Worm (Caenorhabditis elegans) whole organism, L4 larva: ENCODE results near the gene skr-18.

Experiments used
- F10B5.3 ChIP-seq: sonication (generic microtip); optimal IDR thresholded peaks from 2 replicates; lab custom pipeline; 2016; ENCODE audit warnings: mild to moderate bottlenecking, missing genetic modification characterization, missing compliant biosample characterization
- F26F4.8 ChIP-seq: fragments of 200-800 bp; sonication (Bioruptor generic); conservative IDR thresholded peaks from 2 replicates; pipeline ENCODE4 v1.3.6; 2022; ENCODE audit warnings: missing genetic modification characterization, missing compliant biosample characterization
- R02D3.7 ChIP-seq: fragments of 150-350 bp; sonication (generic microtip); optimal IDR thresholded peaks from 3 replicates; lab custom pipeline; 2014; ENCODE audit warnings: missing biosample characterization, missing genetic modification characterization
- T20F7.1 ChIP-seq: fragments of 200-800 bp; sonication (Bioruptor generic); optimal IDR thresholded peaks from 2 replicates; lab custom pipeline; 2018; ENCODE audit warnings: mild to moderate bottlenecking, missing genetic modification characterization, missing compliant biosample characterization
- Y105C5A.15 ChIP-seq: fragments of 200-800 bp; sonication (Bioruptor generic); IDR thresholded peaks from 2 replicates; pipeline ENCODE4 v1.3.6; 2022; ENCODE audit warnings: missing genetic modification characterization, missing compliant biosample characterization
- Y48G9A.11 ChIP-seq: fragments of 200-800 bp; sonication (Bioruptor generic); IDR thresholded peaks from 2 replicates; pipeline ENCODE4 v1.3.6; 2022; ENCODE audit warnings: missing genetic modification reagents, missing genetic modification characterization, missing compliant biosample characterization
- ZK337.2 ChIP-seq: fragments of 200-800 bp; sonication (Bioruptor generic); IDR thresholded peaks from 2 replicates; pipeline ENCODE4 v1.3.6; 2022; ENCODE audit warnings: missing genetic modification reagents, missing genetic modification characterization, missing compliant biosample characterization
- aha-1 ChIP-seq: fragments of 150-350 bp; peaks from one replicate; lab custom pipeline; 2014; ENCODE audit warnings: missing biosample characterization, missing genetic modification characterization
- ama-1 ChIP-seq: fragments of 150-350 bp; optimal IDR thresholded peaks from 2 replicates; lab custom pipeline; 2014; ENCODE audit warnings: inconsistent platforms, mixed read lengths
- attf-4 ChIP-seq: sonication (generic microtip); optimal IDR thresholded peaks from 3 replicates; lab custom pipeline; 2017; ENCODE audit warnings: missing biosample characterization, missing genetic modification characterization
- ceh-28 ChIP-seq: fragments of 150-350 bp; optimal IDR thresholded peaks from 2 replicates; lab custom pipeline; 2014; ENCODE audit warnings: missing biosample characterization, missing genetic modification reagents, missing genetic modification characterization
- ceh-44 ChIP-seq: fragments of 200-800 bp; sonication (Bioruptor generic); IDR thresholded peaks from 2 replicates; pipeline ENCODE4 v1.3.6; 2022; ENCODE audit warnings: missing genetic modification reagents, missing genetic modification characterization, missing compliant biosample characterization
- ctbp-1 ChIP-seq: fragments of 200-800 bp; sonication (Bioruptor generic); IDR thresholded peaks from 2 replicates; pipeline ENCODE4 v1.3.6; 2022; ENCODE audit warnings: missing genetic modification reagents, missing genetic modification characterization, missing compliant biosample characterization
- daf-8 ChIP-seq: fragments of 200-800 bp; sonication (Bioruptor generic); IDR thresholded peaks from 2 replicates; pipeline ENCODE4 v1.3.6; 2022; ENCODE audit warnings: missing genetic modification characterization, missing compliant biosample characterization
- dmd-6 ChIP-seq: fragments of 200-800 bp; sonication (Bioruptor generic); IDR thresholded peaks from 2 replicates; pipeline ENCODE4 v1.3.6; 2022; ENCODE audit warnings: missing genetic modification reagents, missing genetic modification characterization, missing compliant biosample characterization
- dmd-8 ChIP-seq: fragments of 200-800 bp; sonication (Bioruptor generic); IDR thresholded peaks from 2 replicates; pipeline ENCODE4 v1.3.6; 2022; ENCODE audit warnings: missing genetic modification characterization, missing compliant biosample characterization
- dmd-9 ChIP-seq: fragments of 200-800 bp; sonication (Bioruptor generic); IDR thresholded peaks from 2 replicates; pipeline ENCODE4 v1.3.6; 2022; ENCODE audit warnings: missing genetic modification reagents, missing genetic modification characterization, missing compliant biosample characterization
- duxl-1 ChIP-seq: sonication (generic microtip); optimal IDR thresholded peaks from 2 replicates; lab custom pipeline; 2016; ENCODE audit warnings: mild to moderate bottlenecking, missing genetic modification characterization, moderate library complexity, missing compliant biosample characterization; ENCODE audit not compliant: poor library complexity
- hlh-30 ChIP-seq: sonication (generic microtip); optimal IDR thresholded peaks from 2 replicates; lab custom pipeline; 2017; ENCODE audit warnings: antibody characterized with exemption, mild to moderate bottlenecking, missing genetic modification characterization, missing compliant biosample characterization; ENCODE audit not compliant: insufficient read depth
- hmg-1.1 ChIP-seq: fragments of 200-800 bp; sonication (Bioruptor generic); IDR thresholded peaks from 2 replicates; pipeline ENCODE4 v1.3.6; 2022; ENCODE audit warnings: missing genetic modification reagents, missing genetic modification characterization, missing compliant biosample characterization
- jun-1 ChIP-seq: fragments of 150-350 bp; optimal IDR thresholded peaks from 2 replicates; lab custom pipeline; 2014; ENCODE audit warnings: missing biosample characterization, missing genetic modification reagents, missing genetic modification characterization
- lin-29 ChIP-seq: fragments of 200-800 bp; sonication (Bioruptor generic); IDR thresholded peaks from 2 replicates; pipeline ENCODE4 v1.3.6; 2022; ENCODE audit warnings: missing genetic modification reagents, missing genetic modification characterization, missing compliant biosample characterization
- lin-38 ChIP-seq: fragments of 200-800 bp; sonication (Bioruptor generic); IDR thresholded peaks from 2 replicates; pipeline ENCODE4 v1.3.6; 2022; ENCODE audit warnings: missing genetic modification reagents, missing genetic modification characterization, missing compliant biosample characterization
- lsy-2 ChIP-seq, 2 experiments: fragments of 150-350 bp in 1 of 2; sonication (generic microtip) in 1 of 2; optimal IDR thresholded peaks; 2 replicates each; lab custom pipeline; 2014 to 2017; ENCODE audit warnings: missing biosample characterization in 2 of 2, missing genetic modification characterization in 2 of 2
- mep-1 ChIP-seq: fragments of 150-350 bp; sonication (generic microtip); optimal IDR thresholded peaks from 3 replicates; lab custom pipeline; 2014; ENCODE audit warnings: missing biosample characterization, missing genetic modification characterization
- mes-2 ChIP-seq: sonication (generic microtip); optimal IDR thresholded peaks from 2 replicates; lab custom pipeline; 2016; ENCODE audit warnings: missing genotype, mild to moderate bottlenecking, missing genetic modification characterization, missing compliant biosample characterization; ENCODE audit not compliant: poor library complexity, severe bottlenecking
- mxl-2 ChIP-seq: fragments of 200-800 bp; sonication (Bioruptor generic); conservative IDR thresholded peaks from 2 replicates; pipeline ENCODE4 v1.3.6; 2022; ENCODE audit warnings: missing genetic modification reagents, missing genetic modification characterization, missing compliant biosample characterization
- nhr-11 ChIP-seq: fragments of 150-350 bp; optimal IDR thresholded peaks from 2 replicates; lab custom pipeline; 2014; ENCODE audit warnings: missing biosample characterization, missing genetic modification characterization
- nhr-28 ChIP-seq: fragments of 150-350 bp; optimal IDR thresholded peaks from 2 replicates; lab custom pipeline; 2014; ENCODE audit warnings: missing biosample characterization, missing genetic modification characterization
- nhr-41 ChIP-seq: fragments of 200-800 bp; sonication (Bioruptor generic); IDR thresholded peaks from 2 replicates; pipeline ENCODE4 v1.3.6; 2022; ENCODE audit warnings: missing genetic modification reagents, missing genetic modification characterization, missing compliant biosample characterization
- nhr-77 ChIP-seq: fragments of 150-350 bp; optimal IDR thresholded peaks from 2 replicates; lab custom pipeline; 2014; ENCODE audit warnings: missing biosample characterization, missing genetic modification characterization
- rbr-2 ChIP-seq: sonication (generic microtip); optimal IDR thresholded peaks from 2 replicates; lab custom pipeline; 2016; ENCODE audit warnings: missing genotype, missing genetic modification characterization, missing compliant biosample characterization
- sdz-12 ChIP-seq: fragments of 200-800 bp; sonication (Bioruptor generic); optimal IDR thresholded peaks from 2 replicates; lab custom pipeline; 2018; ENCODE audit warnings: mild to moderate bottlenecking, missing genetic modification characterization, missing compliant biosample characterization
- snpc-1.2 ChIP-seq: fragments of 200-800 bp; sonication (Bioruptor generic); IDR thresholded peaks from 2 replicates; pipeline ENCODE4 v1.3.6; 2022; ENCODE audit warnings: missing genetic modification reagents, missing genetic modification characterization, missing compliant biosample characterization
- spr-3 ChIP-seq: fragments of 200-800 bp; sonication (Bioruptor generic); optimal IDR thresholded peaks from 2 replicates; lab custom pipeline; 2018; ENCODE audit warnings: mild to moderate bottlenecking, missing genetic modification characterization, missing compliant biosample characterization
- unc-62 ChIP-seq, 3 experiments: fragments of 150-350 bp in 1 of 3; sonication (generic microtip); optimal IDR thresholded peaks in 2 of 3; peaks in 1 of 3; 1 replicate in 1 of 3; 2 replicates in 2 of 3; lab custom pipeline; 2014 to 2017; ENCODE audit warnings: missing biosample characterization in 3 of 3, missing genetic modification characterization in 3 of 3, missing genetic modification reagents in 3 of 3, missing genotype in 1 of 3

skr-18 gene

ce11 chrIV:807027-807516 lies 11.8 kb upstream of the skr-18 start, which contains the start of gene Y55F3BL.6:
Y55F3BL.6 (minus strand) TSS chrIV:807077.
- TF ChIP-seq nhr-11 (tag; lab: Kevin White, UChicago): no peak
- peak; percentile 17; the same call in 1 of the 2 replicates for TF ChIP-seq lin-38 (GFP tag; lab: Robert Waterston, UW)
- peak; percentile 96 for TF ChIP-seq Y48G9A.11 (GFP tag; lab: Robert Waterston, UW)
- TF ChIP-seq spr-3 (GFP tag; lab: Kevin White, UChicago): no peak
- TF ChIP-seq lin-29 (GFP tag; lab: Robert Waterston, UW): no peak
- no peak for TF ChIP-seq aha-1 (tag; lab: Kevin White, UChicago)
- TF ChIP-seq duxl-1 (tag; lab: Kevin White, UChicago): no peak
- no peak for TF ChIP-seq hmg-1.1 (GFP tag; lab: Robert Waterston, UW)
- TF ChIP-seq T20F7.1 (GFP tag; lab: Kevin White, UChicago): peak; percentile 21
- no peak for TF ChIP-seq lsy-2 (tag; optimal IDR thresholded peaks at IDR 0.05; lab: Kevin White, UChicago)
- no peak for TF ChIP-seq nhr-28 (tag; lab: Kevin White, UChicago)
- no peak for TF ChIP-seq R02D3.7 (tag; lab: Kevin White, UChicago)
- TF ChIP-seq F10B5.3 (tag; lab: Kevin White, UChicago): no peak
- no peak for TF ChIP-seq F26F4.8 (GFP tag; lab: Robert Waterston, UW)
- no peak for TF ChIP-seq ceh-44 (GFP tag; lab: Robert Waterston, UW)

- TF ChIP-seq R02D3.7 (tag; lab: Kevin White, UChicago) (no peak), ceh-28 (tag; lab: Kevin White, UChicago) (peak; percentile 89), unc-62 (GFP tag; optimal IDR thresholded peaks at IDR 0.05 in 1 of 2; lab: Kevin White, UChicago) (peak in 1 of 2 experiments; percentile 82), unc-62 (tag; optimal IDR thresholded peaks at IDR 0.05; lab: Kevin White, UChicago) (no peak)
Measured at ce11 chrIV:805693-806092, 10.5 kb upstream of the skr-18 start.

- peak in 1 of 2 experiments; percentile 36 for TF ChIP-seq unc-62 (GFP tag; optimal IDR thresholded peaks at IDR 0.05 in 1 of 2; lab: Kevin White, UChicago)
- TF ChIP-seq unc-62 (tag; optimal IDR thresholded peaks at IDR 0.05; lab: Kevin White, UChicago): no peak
- no peak for TF ChIP-seq daf-8
Measured at ce11 chrIV:804802-805201, 9.6 kb upstream of the skr-18 start, which contains the start of gene Y55F3BL.4. Y55F3BL.4 (plus strand) TSS chrIV:805102.

- no peak for TF ChIP-seq dmd-9 (GFP tag; lab: Robert Waterston, UW)
- no peak for TF ChIP-seq mep-1 (tag; lab: Kevin White, UChicago)
- no peak for TF ChIP-seq sdz-12 (GFP tag; lab: Kevin White, UChicago)
- no peak for TF ChIP-seq hlh-30 (tag; lab: Kevin White, UChicago)
- no peak for TF ChIP-seq jun-1
- TF ChIP-seq dmd-8 (GFP tag; lab: Robert Waterston, UW): no peak
- TF ChIP-seq dmd-6: no peak
- TF ChIP-seq aha-1 (tag; lab: Kevin White, UChicago): peak; percentile 81
- no peak for TF ChIP-seq attf-4
- 0 out of 2 replicates have a peak, but pooled peaks have one; percentile 51 for TF ChIP-seq Y48G9A.11 (GFP tag; lab: Robert Waterston, UW)
- no peak for TF ChIP-seq ama-1 (lab: Kevin White, UChicago)
- TF ChIP-seq duxl-1 (tag; lab: Kevin White, UChicago): no peak
- TF ChIP-seq mes-2 (tag; lab: Kevin White, UChicago): no peak
- TF ChIP-seq ZK337.2: no peak
- no peak for TF ChIP-seq F10B5.3 (tag; lab: Kevin White, UChicago)
Measured at ce11 chrIV:801162-801561, 5.9 kb upstream of the skr-18 start.

ce11 chrIV:800518-800917 lies 5.3 kb upstream of the skr-18 start, which contains the start of gene mrpl-46:
mrpl-46 (plus strand) TSS chrIV:800818.
- TF ChIP-seq unc-62 (GFP tag; optimal IDR thresholded peaks at IDR 0.05 in 1 of 2; lab: Kevin White, UChicago) (no peak), unc-62 (tag; optimal IDR thresholded peaks at IDR 0.05; lab: Kevin White, UChicago) (no peak), attf-4 (no peak), lin-38 (GFP tag; lab: Robert Waterston, UW) (no peak), mxl-2 (GFP tag; lab: Robert Waterston, UW) (no peak), Y105C5A.15 (no peak), mep-1 (tag; lab: Kevin White, UChicago) (no peak), rbr-2 (tag; lab: Kevin White, UChicago) (no peak), nhr-77 (tag; lab: Kevin White, UChicago) (no peak), snpc-1.2 (no peak), ctbp-1 (GFP tag; lab: Robert Waterston, UW) (no peak), nhr-41 (GFP tag; lab: Robert Waterston, UW) (no peak)
